Worm (Caenorhabditis elegans) whole organism, L1 larva: ENCODE results near the gene glrx-22.

Source experiments
- Y116A8C.19 ChIP-seq: sonication (generic microtip); optimal IDR thresholded peaks from 2 replicates; lab custom pipeline; 2016; ENCODE audit warnings: missing compliant biosample characterization, missing genetic modification characterization, borderline replicate concordance
- ceh-8 ChIP-seq: fragments of 200-800 bp; sonication (Bioruptor generic); optimal IDR thresholded peaks from 2 replicates; lab custom pipeline; 2018; ENCODE audit warnings: mild to moderate bottlenecking, missing genetic modification characterization, moderate library complexity, missing compliant biosample characterization
- ceh-82 ChIP-seq, 3 experiments: fragments of 150-350 bp in 1 of 3; sonication (generic microtip) in 2 of 3; optimal IDR thresholded peaks; 2 replicates each; lab custom pipeline; 2014 to 2017; ENCODE audit warnings: missing biosample characterization in 3 of 3, missing genetic modification characterization in 3 of 3
- efl-1 ChIP-seq, 4 experiments: fragments of 150-350 bp; optimal IDR thresholded peaks in 3 of 4; peaks in 1 of 4; 1 replicate in 1 of 4; 2 replicates in 3 of 4; lab custom pipeline; 2014; ENCODE audit warnings: missing biosample characterization in 2 of 4, missing genetic modification characterization in 2 of 4, missing genetic modification reagents in 2 of 4
- efl-3 ChIP-seq: fragments of 200-800 bp; sonication (Bioruptor generic); optimal IDR thresholded peaks from 2 replicates; lab custom pipeline; 2018; ENCODE audit warnings: mild to moderate bottlenecking, missing genetic modification characterization, missing compliant biosample characterization
- egl-13 ChIP-seq: sonication (generic microtip); optimal IDR thresholded peaks from 2 replicates; lab custom pipeline; 2016; ENCODE audit warnings: missing genotype, missing genetic modification reagents, missing genetic modification characterization, missing compliant biosample characterization
- elt-3 ChIP-seq, 6 experiments: fragments of 150-350 bp in 1 of 6; sonication (generic microtip); optimal IDR thresholded peaks; 2 replicates each; lab custom pipeline; 2017 to 2018; ENCODE audit warnings: missing biosample characterization in 6 of 6, missing genetic modification characterization in 6 of 6, inconsistent platforms in 1 of 6
- fkh-10 ChIP-seq: sonication (generic microtip); optimal IDR thresholded peaks from 2 replicates; lab custom pipeline; 2017; ENCODE audit warnings: missing biosample characterization, missing genetic modification reagents, missing genetic modification characterization
- fkh-8 ChIP-seq: sonication (generic microtip); optimal IDR thresholded peaks from 2 replicates; lab custom pipeline; 2016; ENCODE audit warnings: mild to moderate bottlenecking, missing genetic modification characterization, missing compliant biosample characterization
- fos-1 ChIP-seq: fragments of 150-350 bp; optimal IDR thresholded peaks from 2 replicates; lab custom pipeline; 2014; ENCODE audit warnings: missing biosample characterization, missing genetic modification characterization
- grh-1 ChIP-seq: fragments of 200-800 bp; sonication (Bioruptor generic); IDR thresholded peaks from 2 replicates; pipeline ENCODE4 v1.3.6; 2022; ENCODE audit warnings: missing genetic modification reagents, missing genetic modification characterization, missing compliant biosample characterization
- hpl-2 ChIP-seq: fragments of 150-350 bp; optimal IDR thresholded peaks from 2 replicates; lab custom pipeline; 2014; ENCODE audit warnings: missing biosample characterization, missing genetic modification reagents, missing genetic modification characterization
- irx-1 ChIP-seq: sonication (generic microtip); optimal IDR thresholded peaks from 2 replicates; lab custom pipeline; 2016; ENCODE audit warnings: missing genetic modification characterization, missing compliant biosample characterization
- jun-1 ChIP-seq: fragments of 150-350 bp; optimal IDR thresholded peaks from 2 replicates; lab custom pipeline; 2014; ENCODE audit warnings: missing biosample characterization, missing genetic modification reagents, missing genetic modification characterization
- lin-14 ChIP-seq: fragments of 200-800 bp; sonication (Bioruptor generic); optimal IDR thresholded peaks from 2 replicates; lab custom pipeline; 2018; ENCODE audit warnings: mild to moderate bottlenecking, missing genetic modification characterization, moderate library complexity, missing compliant biosample characterization
- lin-39 ChIP-seq: fragments of 150-350 bp; optimal IDR thresholded peaks from 2 replicates; lab custom pipeline; 2014; ENCODE audit warnings: missing biosample characterization, missing genetic modification reagents, missing genetic modification characterization
- mdl-1 ChIP-seq, 2 experiments: fragments of 150-350 bp; optimal IDR thresholded peaks; 2 replicates each; lab custom pipeline; 2014 to 2017; ENCODE audit warnings: missing biosample characterization in 2 of 2, missing genetic modification characterization in 2 of 2, inconsistent platforms in 1 of 2
- mef-2 ChIP-seq: fragments of 150-350 bp; optimal IDR thresholded peaks from 2 replicates; lab custom pipeline; 2014; ENCODE audit warnings: missing biosample characterization, missing genetic modification characterization
- nhr-11 ChIP-seq: fragments of 150-350 bp; optimal IDR thresholded peaks from 2 replicates; lab custom pipeline; 2014; ENCODE audit warnings: missing biosample characterization, missing genetic modification characterization
- nhr-28 ChIP-seq: fragments of 150-350 bp; optimal IDR thresholded peaks from 2 replicates; lab custom pipeline; 2014; ENCODE audit warnings: missing biosample characterization, missing genetic modification characterization
- nhr-84 ChIP-seq: sonication (generic microtip); optimal IDR thresholded peaks from 2 replicates; lab custom pipeline; 2017; ENCODE audit warnings: missing biosample characterization, missing genetic modification characterization
- nhr-85 ChIP-seq: sonication (generic microtip); peaks from one replicate; lab custom pipeline; 2016; ENCODE audit warnings: missing genetic modification characterization, inconsistent platforms, missing compliant biosample characterization
- nhr-90 ChIP-seq: sonication (generic microtip); optimal IDR thresholded peaks from 2 replicates; lab custom pipeline; 2016; ENCODE audit warnings: mild to moderate bottlenecking, missing genetic modification characterization, missing compliant biosample characterization; ENCODE audit not compliant: poor library complexity
- pag-3 ChIP-seq: sonication (generic microtip); optimal IDR thresholded peaks from 2 replicates; lab custom pipeline; 2017; ENCODE audit warnings: missing genetic modification characterization, mild to moderate bottlenecking, missing compliant biosample characterization, antibody characterized with exemption, borderline replicate concordance; ENCODE audit not compliant: insufficient read depth
- rnt-1 ChIP-seq: sonication (generic microtip); optimal IDR thresholded peaks from 2 replicates; lab custom pipeline; 2016; ENCODE audit warnings: mild to moderate bottlenecking, missing genetic modification characterization, moderate library complexity, missing compliant biosample characterization
- skn-1 ChIP-seq: fragments of 150-350 bp; optimal IDR thresholded peaks from 2 replicates; lab custom pipeline; 2014; ENCODE audit warnings: missing biosample characterization, missing genetic modification characterization
- snpc-4 ChIP-seq: fragments of 150-350 bp; optimal IDR thresholded peaks from 2 replicates; lab custom pipeline; 2014; ENCODE audit warnings: missing biosample characterization, missing genetic modification characterization
- snu-23 ChIP-seq: sonication (generic microtip); optimal IDR thresholded peaks from 2 replicates; lab custom pipeline; 2016; ENCODE audit warnings: missing genetic modification characterization, missing compliant biosample characterization
- sptf-1 ChIP-seq: fragments of 150-350 bp; optimal IDR thresholded peaks from 2 replicates; lab custom pipeline; 2014; ENCODE audit warnings: missing biosample characterization, missing genetic modification characterization
- swsn-7 ChIP-seq: sonication (generic microtip); optimal IDR thresholded peaks from 2 replicates; lab custom pipeline; 2016; ENCODE audit warnings: missing genetic modification characterization, missing compliant biosample characterization
- tlp-1 ChIP-seq: fragments of 150-350 bp; optimal IDR thresholded peaks from 2 replicates; lab custom pipeline; 2014; ENCODE audit warnings: missing biosample characterization, missing genetic modification characterization
- unc-130 ChIP-seq: fragments of 150-350 bp; optimal IDR thresholded peaks from 2 replicates; lab custom pipeline; 2017; ENCODE audit warnings: missing biosample characterization, missing genetic modification characterization, inconsistent platforms
- unc-62 ChIP-seq: fragments of 150-350 bp; optimal IDR thresholded peaks from 2 replicates; lab custom pipeline; 2014; ENCODE audit warnings: missing biosample characterization, missing genetic modification reagents, missing genetic modification characterization
- unc-86 ChIP-seq: sonication (generic microtip); optimal IDR thresholded peaks from 2 replicates; lab custom pipeline; 2016; ENCODE audit warnings: missing genetic modification characterization, missing compliant biosample characterization
- unc-98 ChIP-seq: fragments of 200-800 bp; sonication (Bioruptor generic); IDR thresholded peaks from 2 replicates; pipeline ENCODE4 v1.3.6; 2022; ENCODE audit warnings: missing genetic modification characterization, missing compliant biosample characterization
- xbp-1 ChIP-seq: sonication (generic microtip); optimal IDR thresholded peaks from 2 replicates; lab custom pipeline; 2016; ENCODE audit warnings: missing genetic modification characterization, missing compliant biosample characterization
- zip-4 ChIP-seq: fragments of 200-800 bp; sonication (Bioruptor generic); optimal IDR thresholded peaks from 2 replicates; lab custom pipeline; 2018; ENCODE audit warnings: mild to moderate bottlenecking, missing genetic modification characterization, moderate library complexity, missing compliant biosample characterization
- ztf-11 ChIP-seq, 2 experiments: sonication (generic microtip); optimal IDR thresholded peaks; 2 replicates each; lab custom pipeline; 2016 to 2017; ENCODE audit warnings: missing genetic modification characterization in 2 of 2, missing biosample characterization in 1 of 2, missing compliant biosample characterization in 1 of 2
- ztf-4 ChIP-seq: fragments of 150-350 bp; optimal IDR thresholded peaks from 2 replicates; lab custom pipeline; 2014; ENCODE audit warnings: missing biosample characterization, missing genetic modification characterization

glrx-22 gene

ce11 chrIV:8201133-8201532, at the start of gene glrx-22:
Gene glrx-22, minus strand, starts transcription at chrIV:8201233.
- TF ChIP-seq efl-3 (GFP tag; lab: Kevin White, UChicago) (no peak), nhr-28 (tag; lab: Kevin White, UChicago) (no peak), sptf-1 (tag; lab: Kevin White, UChicago) (no peak), grh-1 (GFP tag; lab: Robert Waterston, UW) (no peak), egl-13 (no peak), elt-3 (tag; optimal IDR thresholded peaks at IDR 0.05; lab: Kevin White, UChicago) (no peak), fkh-8 (tag; lab: Kevin White, UChicago) (no peak), nhr-11 (tag; lab: Kevin White, UChicago) (no peak), snu-23 (GFP tag; lab: Kevin White, UChicago) (no peak), ceh-8 (GFP tag; lab: Kevin White, UChicago) (no peak), tlp-1 (tag; lab: Kevin White, UChicago) (no peak), efl-1 (optimal IDR thresholded peaks at IDR 0.05; lab: Kevin White, UChicago) (no peak), efl-1 (GFP tag; optimal IDR thresholded peaks at IDR 0.05 in 1 of 2; lab: Kevin White, UChicago) (no peak)
- TF ChIP-seq, all 84 proteins: peak for 0

DNA sequence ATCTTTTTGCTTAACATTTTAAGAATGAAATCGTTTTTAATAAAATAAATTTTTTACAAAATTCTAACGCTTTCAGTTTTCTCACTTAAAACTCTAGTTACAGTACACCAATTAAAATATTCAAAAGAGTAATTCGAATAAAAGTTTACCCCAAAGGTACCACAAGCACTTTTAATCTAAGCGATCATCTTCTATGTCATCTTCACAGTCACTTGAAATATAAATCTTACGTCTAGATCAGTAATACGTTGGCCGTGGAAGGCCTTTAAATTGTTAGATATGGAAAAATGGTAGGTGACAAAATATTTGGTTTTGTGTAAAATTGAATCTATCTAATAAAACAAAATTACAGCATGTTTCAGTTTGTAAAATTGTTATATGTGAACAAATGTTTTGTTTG, 46.3 kb upstream of the glrx-22 start:
- TF ChIP-seq lin-14 (peak; percentile 17), efl-3 (GFP tag; lab: Kevin White, UChicago) (no peak), nhr-85 (peak; percentile 81)

DNA sequence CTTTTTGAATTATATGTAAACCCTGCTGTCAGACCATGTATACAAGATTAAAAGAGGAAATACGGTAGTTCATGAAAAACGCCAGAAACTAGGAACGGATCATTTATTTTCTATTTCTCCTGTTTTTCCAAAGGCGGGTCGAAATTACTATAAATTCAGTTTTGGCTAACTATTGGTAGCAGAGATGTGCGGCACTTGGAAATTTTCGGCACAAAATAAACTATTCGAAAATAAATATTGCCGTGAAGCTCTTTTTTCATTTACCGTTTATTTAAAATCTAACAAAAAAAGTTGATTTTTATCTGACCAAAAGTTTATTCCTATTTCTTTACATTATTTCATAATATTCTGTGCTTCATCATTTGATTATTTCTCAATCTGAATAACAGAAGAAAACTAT, 43.1 kb upstream of the glrx-22 start, which contains the start of gene T09A12.1:
TSS of gene T09A12.1 (plus strand) at position 301 of the 400 bp plus-strand sequence.
- no peak for TF ChIP-seq ztf-11 (tag; optimal IDR thresholded peaks at IDR 0.05; lab: Kevin White, UChicago)
- TF ChIP-seq unc-130 (tag; lab: Kevin White, UChicago), result no peak
- TF ChIP-seq ztf-4, result no peak
- TF ChIP-seq snu-23 (GFP tag; lab: Kevin White, UChicago), result no peak
- no peak for TF ChIP-seq Y116A8C.19
- TF ChIP-seq unc-62 (GFP tag; lab: Kevin White, UChicago), result no peak
- no peak for TF ChIP-seq zip-4 (GFP tag; lab: Kevin White, UChicago)
- TF ChIP-seq fkh-10 (GFP tag; lab: Kevin White, UChicago), result no peak
- TF ChIP-seq grh-1 (GFP tag; lab: Robert Waterston, UW), result no peak
- no peak for TF ChIP-seq nhr-84 (tag; lab: Kevin White, UChicago)
- no peak for TF ChIP-seq lin-39 (tag; lab: Kevin White, UChicago)
- TF ChIP-seq ceh-8 (GFP tag; lab: Kevin White, UChicago), result no peak
- no peak for TF ChIP-seq skn-1 (tag; lab: Kevin White, UChicago)
- TF ChIP-seq pag-3, result no peak
- no peak for TF ChIP-seq mdl-1 (tag; optimal IDR thresholded peaks at IDR 0.05; lab: Kevin White, UChicago)
- no peak for TF ChIP-seq mef-2 (tag; lab: Kevin White, UChicago)
- TF ChIP-seq rnt-1 (tag; lab: Kevin White, UChicago), result no peak
- no peak for TF ChIP-seq swsn-7 (tag; lab: Kevin White, UChicago)
- no peak for TF ChIP-seq irx-1 (tag; lab: Kevin White, UChicago)
- TF ChIP-seq xbp-1 (tag; lab: Kevin White, UChicago), result no peak
- TF ChIP-seq, all 84 proteins: peak for 0

ce11 chrIV:8243599-8243998, 42.6 kb upstream of the glrx-22 start, which contains the start of gene T09A12.8:
Gene T09A12.8, minus strand, starts transcription at chrIV:8243699.
- TF ChIP-seq mdl-1 (tag; optimal IDR thresholded peaks at IDR 0.05; lab: Kevin White, UChicago) (no peak), jun-1 (tag; lab: Kevin White, UChicago) (no peak), nhr-90 (tag; lab: Kevin White, UChicago) (no peak), unc-86 (tag; lab: Kevin White, UChicago) (no peak), snpc-4 (tag; lab: Kevin White, UChicago) (no peak), ztf-11 (tag; optimal IDR thresholded peaks at IDR 0.05; lab: Kevin White, UChicago) (no peak), fos-1 (tag; lab: Kevin White, UChicago) (no peak), ceh-82 (tag; optimal IDR thresholded peaks at IDR 0.05; lab: Kevin White, UChicago) (no peak), unc-98 (no peak), hpl-2 (GFP tag; lab: Kevin White, UChicago) (no peak)
- TF ChIP-seq, all 84 proteins: peak for 0
